Fruit fly (Drosophila melanogaster) whole organism, embryonic: ENCODE results near the gene Vha100-2.

ENCODE experiments used
- Adf1 ChIP-seq: fragments of 200-800 bp; sonication (Bioruptor generic); IDR thresholded peaks from 2 replicates; pipeline ENCODE4 v1.3.6; 2022; ENCODE audit warnings: missing biosample characterization, missing genetic modification characterization
- Antp ChIP-seq: fragments of 200-800 bp; sonication (Bioruptor generic); optimal IDR thresholded peaks from 3 replicates; lab custom pipeline; 2016; ENCODE audit warnings: missing biosample characterization, missing genetic modification characterization
- Atf6 ChIP-seq: fragments of 200-800 bp; sonication (Bioruptor generic); IDR thresholded peaks from 2 replicates; pipeline ENCODE4 v1.3.6; 2022; ENCODE audit warnings: missing biosample characterization, missing genetic modification characterization
- CG10147 ChIP-seq: fragments of 200-800 bp; sonication (Bioruptor generic); optimal IDR thresholded peaks from 2 replicates; lab custom pipeline; 2019; ENCODE audit warnings: missing biosample characterization, mild to moderate bottlenecking, missing genetic modification characterization, moderate library complexity
- CG10654 ChIP-seq: fragments of 200-800 bp; sonication (Bioruptor generic); optimal IDR thresholded peaks from 2 replicates; lab custom pipeline; 2016; ENCODE audit warnings: missing biosample characterization, missing genetic modification characterization
- CG11456 ChIP-seq: fragments of 200-800 bp; sonication (Bioruptor generic); IDR thresholded peaks from 3 replicates; pipeline ENCODE4 v1.3.6; 2022; ENCODE audit warnings: missing biosample characterization, missing genetic modification characterization
- CG12942 ChIP-seq: fragments of 200-800 bp; sonication (Bioruptor generic); optimal IDR thresholded peaks from 3 replicates; lab custom pipeline; 2016; ENCODE audit warnings: missing biosample characterization, missing genetic modification characterization
- CG13296 ChIP-seq: fragments of 200-800 bp; sonication (Bioruptor generic); optimal IDR thresholded peaks from 3 replicates; lab custom pipeline; 2018; ENCODE audit warnings: missing biosample characterization, mild to moderate bottlenecking, missing genetic modification characterization
- CG13424 ChIP-seq: fragments of 200-800 bp; sonication (Bioruptor generic); optimal IDR thresholded peaks from 2 replicates; lab custom pipeline; 2019; ENCODE audit warnings: missing biosample characterization, mild to moderate bottlenecking, missing genetic modification characterization, moderate library complexity
- CG13775 ChIP-seq: fragments of 200-800 bp; sonication (Bioruptor generic); optimal IDR thresholded peaks from 3 replicates; lab custom pipeline; 2017; ENCODE audit warnings: missing biosample characterization, mild to moderate bottlenecking, missing genetic modification characterization
- CG13894 ChIP-seq: fragments of 200-800 bp; sonication (Bioruptor generic); optimal IDR thresholded peaks from 3 replicates; lab custom pipeline; 2018; ENCODE audit warnings: missing biosample characterization, mild to moderate bottlenecking, missing genetic modification characterization, moderate library complexity
- CG14965 ChIP-seq: fragments of 200-800 bp; sonication (Bioruptor generic); optimal IDR thresholded peaks from 2 replicates; lab custom pipeline; 2016; ENCODE audit warnings: missing biosample characterization, missing genetic modification characterization, borderline replicate concordance
- CG17829 ChIP-seq: fragments of 200-800 bp; optimal IDR thresholded peaks from 2 replicates; lab custom pipeline; 2019; ENCODE audit warnings: missing biosample characterization, mild to moderate bottlenecking, missing genetic modification characterization, moderate library complexity
- CG18619 ChIP-seq: fragments of 200-800 bp; sonication (Bioruptor generic); optimal IDR thresholded peaks from 3 replicates; lab custom pipeline; 2017; ENCODE audit warnings: missing biosample characterization, mild to moderate bottlenecking, missing genetic modification characterization
- CG2120 ChIP-seq: fragments of 200-800 bp; sonication (Bioruptor generic); optimal IDR thresholded peaks from 3 replicates; lab custom pipeline; 2016; ENCODE audit warnings: missing biosample characterization, missing genetic modification characterization
- CG31224 ChIP-seq: fragments of 200-800 bp; sonication (Bioruptor generic); IDR thresholded peaks from 2 replicates; pipeline ENCODE4 v1.3.6; 2022; ENCODE audit warnings: missing biosample characterization, missing genetic modification characterization
- CG34224 ChIP-seq: fragments of 200-800 bp; sonication (Bioruptor generic); IDR thresholded peaks from 3 replicates; pipeline ENCODE4 v1.3.6; 2022; ENCODE audit warnings: missing biosample characterization, missing genetic modification characterization; ENCODE audit not compliant: partially characterized antibody
- CG3838 ChIP-seq: fragments of 200-800 bp; sonication (Bioruptor generic); optimal IDR thresholded peaks from 3 replicates; lab custom pipeline; 2016; ENCODE audit warnings: missing biosample characterization, missing genetic modification characterization
- CG6689 ChIP-seq: fragments of 200-800 bp; sonication (Bioruptor generic); IDR thresholded peaks from 2 replicates; pipeline ENCODE4 v1.3.6; 2022; ENCODE audit warnings: missing biosample characterization, missing genetic modification characterization
- CG8944 ChIP-seq: fragments of 200-800 bp; sonication (Bioruptor generic); optimal IDR thresholded peaks from 3 replicates; lab custom pipeline; 2016; ENCODE audit warnings: missing biosample characterization, missing genetic modification characterization
- D19A ChIP-seq: fragments of 200-800 bp; optimal IDR thresholded peaks from 3 replicates; lab custom pipeline; 2019; ENCODE audit warnings: missing biosample characterization, mild to moderate bottlenecking, missing genetic modification characterization, moderate library complexity
- Dbx ChIP-seq: fragments of 200-800 bp; sonication (Bioruptor generic); IDR thresholded peaks from 3 replicates; pipeline ENCODE4 v1.3.6; 2022; ENCODE audit warnings: missing biosample characterization, missing genetic modification characterization
- Dek ChIP-seq: fragments of 200-800 bp; sonication (Bioruptor generic); optimal IDR thresholded peaks from 3 replicates; lab custom pipeline; 2019; ENCODE audit warnings: missing biosample characterization, mild to moderate bottlenecking, missing genetic modification characterization, moderate library complexity
- Drgx ChIP-seq: fragments of 200-800 bp; sonication (Bioruptor generic); IDR thresholded peaks from 2 replicates; pipeline ENCODE4 v1.3.6; 2022; ENCODE audit warnings: missing biosample characterization, missing genetic modification characterization
- E2f1 ChIP-seq: fragments of 200-800 bp; sonication (Bioruptor generic); IDR thresholded peaks from 2 replicates; pipeline ENCODE4 v1.3.6; 2022; ENCODE audit warnings: missing biosample characterization, missing genetic modification characterization
- Hmr ChIP-seq: fragments of 200-800 bp; sonication (Bioruptor generic); optimal IDR thresholded peaks from 3 replicates; lab custom pipeline; 2017; ENCODE audit warnings: mild to moderate bottlenecking, missing biosample characterization, missing genetic modification reagents, missing genetic modification characterization
- Hr3 ChIP-seq: fragments of 200-800 bp; sonication (Bioruptor generic); optimal IDR thresholded peaks from 3 replicates; lab custom pipeline; 2016; ENCODE audit warnings: missing biosample characterization, missing genetic modification characterization
- Hr39 ChIP-seq: fragments of >200 bp; optimal IDR thresholded peaks from 2 replicates; lab custom pipeline; 2017
- MESR4 ChIP-seq: fragments of 200-800 bp; sonication (Bioruptor generic); optimal IDR thresholded peaks from 2 replicates; lab custom pipeline; 2018; ENCODE audit warnings: missing biosample characterization, mild to moderate bottlenecking, missing genetic modification characterization, moderate library complexity
- Med ChIP-seq: fragments of 200-800 bp; sonication (Bioruptor generic); peaks from one replicate; lab custom pipeline; 2016; ENCODE audit warnings: missing biosample characterization, missing genetic modification characterization, mild to moderate bottlenecking, inconsistent platforms, moderate library complexity
- Rfx ChIP-seq: fragments of 200-800 bp; sonication (Bioruptor generic); IDR thresholded peaks from 2 replicates; pipeline ENCODE4 v1.3.6; 2022; ENCODE audit warnings: missing biosample characterization, missing genetic modification characterization
- Sin3A ChIP-seq: fragments of >200 bp; optimal IDR thresholded peaks from 2 replicates; lab custom pipeline; 2018
- Ssrp ChIP-seq: fragments of 200-800 bp; sonication (Bioruptor generic); optimal IDR thresholded peaks from 2 replicates; lab custom pipeline; 2018; ENCODE audit warnings: missing biosample characterization, mild to moderate bottlenecking, missing genetic modification characterization, moderate library complexity
- az2 ChIP-seq: fragments of 200-800 bp; sonication (Bioruptor generic); optimal IDR thresholded peaks from 3 replicates; lab custom pipeline; 2016; ENCODE audit warnings: missing biosample characterization, missing genetic modification characterization
- bigmax ChIP-seq: fragments of 200-800 bp; sonication (Bioruptor generic); optimal IDR thresholded peaks from 2 replicates; lab custom pipeline; 2018; ENCODE audit warnings: missing biosample characterization, mild to moderate bottlenecking, missing genetic modification characterization
- fd96Cb ChIP-seq: fragments of 200-800 bp; sonication (Bioruptor generic); optimal IDR thresholded peaks from 2 replicates; lab custom pipeline; 2018; ENCODE audit warnings: missing biosample characterization, mild to moderate bottlenecking, missing genetic modification characterization, moderate library complexity
- grau ChIP-seq: fragments of 200-800 bp; optimal IDR thresholded peaks from 3 replicates; lab custom pipeline; 2019; ENCODE audit warnings: missing biosample characterization, mild to moderate bottlenecking, missing genetic modification characterization, moderate library complexity
- gsb-n ChIP-seq: fragments of 200-800 bp; sonication (Bioruptor generic); optimal IDR thresholded peaks from 3 replicates; lab custom pipeline; 2018; ENCODE audit warnings: missing biosample characterization, mild to moderate bottlenecking, missing genetic modification characterization
- insv ChIP-seq, 2 experiments: fragments of 200-800 bp; sonication (Bioruptor generic); optimal IDR thresholded peaks; 3 replicates each; lab custom pipeline; 2016 to 2018; ENCODE audit warnings: missing biosample characterization in 2 of 2, missing genetic modification characterization in 2 of 2
- kni ChIP-seq: fragments of 200-800 bp; sonication (Bioruptor generic); optimal IDR thresholded peaks from 3 replicates; lab custom pipeline; 2017; ENCODE audit warnings: mild to moderate bottlenecking, missing biosample characterization, missing genetic modification reagents, missing genetic modification characterization
- lilli ChIP-seq: fragments of 200-800 bp; sonication (Bioruptor generic); optimal IDR thresholded peaks from 3 replicates; lab custom pipeline; 2016; ENCODE audit warnings: missing biosample characterization, missing genetic modification characterization
- lov ChIP-seq, 2 experiments: fragments of 200-800 bp in 1 of 2; fragments of >200 bp in 1 of 2; sonication (Bioruptor generic) in 1 of 2; IDR thresholded peaks in 1 of 2; optimal IDR thresholded peaks in 1 of 2; 2 replicates in 1 of 2; 3 replicates in 1 of 2; pipeline versions ENCODE4 v1.3.6 to Lab custom; 2017 to 2022; ENCODE audit warnings: missing biosample characterization in 1 of 2, missing genetic modification characterization in 1 of 2
- nom ChIP-seq: fragments of 200-800 bp; sonication (Bioruptor generic); optimal IDR thresholded peaks from 2 replicates; lab custom pipeline; 2017; ENCODE audit warnings: missing biosample characterization, missing genetic modification characterization, mild to moderate bottlenecking, moderate library complexity, missing genetic modification reagents
- oc ChIP-seq: fragments of 200-800 bp; sonication (Bioruptor generic); optimal IDR thresholded peaks from 2 replicates; lab custom pipeline; 2018; ENCODE audit warnings: missing biosample characterization, mild to moderate bottlenecking, missing genetic modification characterization, moderate library complexity
- p53 ChIP-seq: fragments of 200-800 bp; sonication (Bioruptor generic); optimal IDR thresholded peaks from 2 replicates; lab custom pipeline; 2016; ENCODE audit warnings: missing biosample characterization, missing genetic modification characterization
- phol ChIP-seq: fragments of 200-800 bp; sonication (Bioruptor generic); optimal IDR thresholded peaks from 3 replicates; lab custom pipeline; 2018; ENCODE audit warnings: missing biosample characterization, mild to moderate bottlenecking, missing genetic modification characterization, moderate library complexity
- rib ChIP-seq: fragments of 200-800 bp; sonication (Bioruptor generic); IDR thresholded peaks from 2 replicates; pipeline ENCODE4 v1.3.6; 2022; ENCODE audit warnings: missing biosample characterization, missing genetic modification characterization
- sug ChIP-seq: fragments of 200-800 bp; optimal IDR thresholded peaks from 2 replicates; lab custom pipeline; 2019; ENCODE audit warnings: missing biosample characterization, mild to moderate bottlenecking, missing genetic modification characterization, moderate library complexity
- tgo ChIP-seq: fragments of 200-800 bp; sonication (Bioruptor generic); IDR thresholded peaks from 3 replicates; pipeline ENCODE4 v1.3.6; 2022; ENCODE audit warnings: missing biosample characterization, missing genetic modification characterization
- tin ChIP-seq: fragments of 200-800 bp; sonication (Bioruptor generic); optimal IDR thresholded peaks from 3 replicates; lab custom pipeline; 2016; ENCODE audit warnings: missing biosample characterization, missing genetic modification characterization
- zf30C ChIP-seq: fragments of 200-800 bp; sonication (Bioruptor generic); optimal IDR thresholded peaks from 3 replicates; lab custom pipeline; 2018; ENCODE audit warnings: missing biosample characterization, mild to moderate bottlenecking, missing genetic modification characterization

Vha100-2 gene

DNA sequence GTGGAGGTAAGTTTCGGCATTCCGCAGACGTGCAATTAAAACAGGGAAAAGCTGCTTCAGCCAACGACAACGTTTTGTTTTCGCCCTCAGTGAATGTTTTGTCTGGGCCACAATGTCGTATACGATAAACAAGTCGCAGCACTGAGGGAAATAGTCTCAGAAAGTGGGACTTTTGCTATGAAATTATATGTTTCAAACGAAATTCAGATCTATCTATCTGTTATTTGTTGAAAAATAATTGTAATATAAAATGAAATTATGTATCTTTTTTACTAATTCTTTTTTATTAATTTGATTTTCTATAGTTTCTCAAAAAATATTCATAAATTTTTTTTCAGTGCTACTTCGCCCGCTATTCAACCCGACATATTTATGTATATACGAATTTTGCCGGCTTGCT is 5.5 kb downstream of the Vha100-2 start (continued):
- TF ChIP-seq CG2120 (peak; percentile 48), CG13894 (tag; lab: Kevin White, UChicago) (no peak), CG11456 (GFP tag; lab: Robert Waterston, UW) (no peak), bigmax (no peak), grau (tag; lab: Kevin White, UChicago) (peak; percentile 70), Dbx (GFP tag; lab: Robert Waterston, UW) (peak; percentile 51; the same call in 2 of the 3 replicates), insv (GFP tag; optimal IDR thresholded peaks at IDR 0.05; lab: Kevin White, UChicago) (no peak), sug (tag; lab: Kevin White, UChicago) (peak; percentile 32), kni (GFP tag; lab: Kevin White, UChicago) (no peak), D19A (tag; lab: Kevin White, UChicago) (no peak), Drgx (peak; percentile 78), CG31224 (0 out of 2 replicates have a peak, but pooled peaks have one; percentile 37), CG13296 (peak; percentile 22), CG18619 (GFP tag; lab: Kevin White, UChicago) (peak; percentile 3), Hr3 (GFP tag; lab: Kevin White, UChicago) (peak; percentile 24), Rfx (GFP tag; lab: Robert Waterston, UW) (peak; percentile 62), Hmr (GFP tag; lab: Kevin White, UChicago) (peak; percentile 54), Atf6 (GFP tag; lab: Robert Waterston, UW) (peak; percentile 62; the same call in 1 of the 2 replicates), Ssrp (tag; lab: Kevin White, UChicago) (peak; percentile 56), CG12942 (peak; percentile 28), tgo (GFP tag; lab: Robert Waterston, UW) (peak; percentile 56), oc (no peak), CG10654 (GFP tag; lab: Kevin White, UChicago) (no peak), tin (GFP tag; lab: Kevin White, UChicago) (peak; percentile 16), CG13775 (GFP tag; lab: Kevin White, UChicago) (peak; percentile 59), CG14965 (GFP tag; lab: Kevin White, UChicago) (no peak), CG13424 (peak; percentile 61), Dek (tag; lab: Kevin White, UChicago) (peak; percentile 44), MESR4 (GFP tag; lab: Kevin White, UChicago) (no peak), lilli (GFP tag; lab: Kevin White, UChicago) (peak; percentile 49), E2f1 (no peak), Med (peak; percentile 86), CG6689 (GFP tag; lab: Robert Waterston, UW) (peak; percentile 71), Hr39 (lab: Kevin White, UChicago) (no peak), nom (no peak), zf30C (GFP tag; lab: Kevin White, UChicago) (peak; percentile 28), lov (optimal IDR thresholded peaks at IDR 0.05; lab: Kevin White, UChicago) (no peak), lov (GFP tag; IDR thresholded peaks at IDR 0.05; lab: Robert Waterston, UW) (no peak), CG8944 (GFP tag; lab: Kevin White, UChicago) (no peak), az2 (GFP tag; lab: Kevin White, UChicago) (peak; percentile 45), gsb-n (peak; percentile 27), p53 (GFP tag; lab: Kevin White, UChicago) (no peak), CG3838 (no peak), phol (tag; lab: Kevin White, UChicago) (peak; percentile 28), CG17829 (tag; lab: Kevin White, UChicago) (peak; percentile 7), CG34224 (GFP tag; lab: Robert Waterston, UW) (no peak), fd96Cb (tag; lab: Kevin White, UChicago) (no peak), CG10147 (GFP tag; lab: Kevin White, UChicago) (no peak), Adf1 (GFP tag; lab: Robert Waterston, UW) (peak; percentile 13; the same call in 1 of the 2 replicates), Sin3A (lab: Kevin White, UChicago) (no peak), rib (GFP tag; lab: Robert Waterston, UW) (no peak), Antp (GFP tag; lab: Kevin White, UChicago) (no peak)
